Worm (Caenorhabditis elegans) whole organism, late embryonic: ENCODE measurements around the gene marc-1.

Experiments used
- C08G9.2 ChIP-seq: sonication (generic microtip); optimal IDR thresholded peaks from 2 replicates; lab custom pipeline; 2016; ENCODE audit warnings: mild to moderate bottlenecking, missing genetic modification characterization, moderate library complexity, missing compliant biosample characterization
- C38D4.7 ChIP-seq: fragments of 200-800 bp; sonication (Bioruptor generic); optimal IDR thresholded peaks from 2 replicates; lab custom pipeline; 2018; ENCODE audit warnings: mild to moderate bottlenecking, missing genetic modification characterization, moderate library complexity, missing compliant biosample characterization
- F13H6.1 ChIP-seq: sonication (generic microtip); optimal IDR thresholded peaks from 2 replicates; lab custom pipeline; 2016; ENCODE audit warnings: missing genetic modification characterization, missing compliant biosample characterization
- K02D7.2 ChIP-seq: sonication (generic microtip); optimal IDR thresholded peaks from 2 replicates; lab custom pipeline; 2017; ENCODE audit warnings: mild to moderate bottlenecking, missing genetic modification characterization, missing compliant biosample characterization
- T23F11.4 ChIP-seq: fragments of 200-800 bp; sonication (Bioruptor generic); optimal IDR thresholded peaks from 2 replicates; lab custom pipeline; 2018; ENCODE audit warnings: mild to moderate bottlenecking, missing genetic modification characterization, missing compliant biosample characterization
- Y22D7AL.16 ChIP-seq: sonication (generic microtip); optimal IDR thresholded peaks from 2 replicates; lab custom pipeline; 2016; ENCODE audit warnings: missing genetic modification characterization, missing compliant biosample characterization
- ahr-1 ChIP-seq: sonication (generic microtip); optimal IDR thresholded peaks from 2 replicates; lab custom pipeline; 2016; ENCODE audit warnings: missing genetic modification characterization, missing compliant biosample characterization
- ceh-14 ChIP-seq: sonication (generic microtip); optimal IDR thresholded peaks from 2 replicates; lab custom pipeline; 2016; ENCODE audit warnings: missing genotype, missing genetic modification characterization, missing compliant biosample characterization
- ceh-19 ChIP-seq: fragments of 200-800 bp; sonication (Bioruptor generic); optimal IDR thresholded peaks from 2 replicates; lab custom pipeline; 2018; ENCODE audit warnings: mild to moderate bottlenecking, missing genetic modification characterization, missing compliant biosample characterization
- ceh-22 ChIP-seq: sonication (generic microtip); optimal IDR thresholded peaks from 2 replicates; lab custom pipeline; 2017; ENCODE audit warnings: missing biosample characterization, missing genetic modification characterization
- ceh-24 ChIP-seq: sonication (generic microtip); optimal IDR thresholded peaks from 2 replicates; lab custom pipeline; 2016; ENCODE audit warnings: mild to moderate bottlenecking, missing genetic modification characterization, missing compliant biosample characterization
- ceh-6 ChIP-seq: fragments of 200-800 bp; sonication (Bioruptor generic); optimal IDR thresholded peaks from 2 replicates; lab custom pipeline; 2018; ENCODE audit warnings: mild to moderate bottlenecking, missing genetic modification characterization, missing compliant biosample characterization
- ceh-9 ChIP-seq: sonication (generic microtip); optimal IDR thresholded peaks from 2 replicates; lab custom pipeline; 2016; ENCODE audit warnings: mild to moderate bottlenecking, missing genetic modification characterization, inconsistent platforms, missing compliant biosample characterization
- che-1 ChIP-seq: sonication (generic microtip); optimal IDR thresholded peaks from 2 replicates; lab custom pipeline; 2016; ENCODE audit warnings: mild to moderate bottlenecking, missing genetic modification characterization, missing compliant biosample characterization
- dmd-4 ChIP-seq: sonication (generic microtip); optimal IDR thresholded peaks from 2 replicates; lab custom pipeline; 2016; ENCODE audit warnings: borderline replicate concordance, missing genetic modification characterization, missing compliant biosample characterization
- dve-1 ChIP-seq: sonication (generic microtip); optimal IDR thresholded peaks from 2 replicates; lab custom pipeline; 2017; ENCODE audit warnings: antibody characterized with exemption, mild to moderate bottlenecking, missing genetic modification characterization, missing compliant biosample characterization
- elt-2 ChIP-seq: sonication (generic microtip); optimal IDR thresholded peaks from 2 replicates; lab custom pipeline; 2016; ENCODE audit warnings: missing genetic modification reagents, missing genetic modification characterization, missing compliant biosample characterization
- elt-4 ChIP-seq: sonication (generic microtip); optimal IDR thresholded peaks from 2 replicates; lab custom pipeline; 2016; ENCODE audit warnings: missing genetic modification characterization, missing compliant biosample characterization
- ets-4 ChIP-seq: sonication (generic microtip); optimal IDR thresholded peaks from 2 replicates; lab custom pipeline; 2016; ENCODE audit warnings: missing genetic modification characterization, missing compliant biosample characterization
- hlh-15 ChIP-seq: sonication (generic microtip); optimal IDR thresholded peaks from 2 replicates; lab custom pipeline; 2016; ENCODE audit warnings: missing genetic modification characterization, missing compliant biosample characterization
- hlh-30 ChIP-seq: sonication (generic microtip); optimal IDR thresholded peaks from 2 replicates; lab custom pipeline; 2017; ENCODE audit warnings: antibody characterized with exemption, missing genetic modification characterization, missing compliant biosample characterization; ENCODE audit not compliant: insufficient read depth
- hlh-6 ChIP-seq: sonication (generic microtip); optimal IDR thresholded peaks from 2 replicates; lab custom pipeline; 2016; ENCODE audit warnings: missing genotype, missing genetic modification characterization, missing compliant biosample characterization
- hlh-8 ChIP-seq: sonication (generic microtip); optimal IDR thresholded peaks from 2 replicates; lab custom pipeline; 2016; ENCODE audit warnings: missing genotype, missing genetic modification characterization, missing compliant biosample characterization
- lin-11 ChIP-seq: fragments of 200-800 bp; sonication (Bioruptor generic); optimal IDR thresholded peaks from 2 replicates; lab custom pipeline; 2018; ENCODE audit warnings: mild to moderate bottlenecking, missing genetic modification characterization, missing compliant biosample characterization
- nfya-1 ChIP-seq: sonication (generic microtip); optimal IDR thresholded peaks from 2 replicates; lab custom pipeline; 2017; ENCODE audit warnings: missing genetic modification characterization, mild to moderate bottlenecking, missing compliant biosample characterization, antibody characterized with exemption, moderate library complexity
- nhr-232 ChIP-seq: sonication (generic microtip); optimal IDR thresholded peaks from 2 replicates; lab custom pipeline; 2016; ENCODE audit warnings: missing genetic modification characterization, missing compliant biosample characterization
- npax-4 ChIP-seq: sonication (generic microtip); optimal IDR thresholded peaks from 2 replicates; lab custom pipeline; 2016; ENCODE audit warnings: missing genetic modification characterization, missing compliant biosample characterization
- pqm-1 ChIP-seq: sonication (generic microtip); optimal IDR thresholded peaks from 2 replicates; lab custom pipeline; 2016; ENCODE audit warnings: missing genetic modification characterization, missing compliant biosample characterization
- ref-2 ChIP-seq: sonication (generic microtip); optimal IDR thresholded peaks from 2 replicates; lab custom pipeline; 2016; ENCODE audit warnings: missing genetic modification characterization, missing compliant biosample characterization
- rnt-1 ChIP-seq: sonication (generic microtip); optimal IDR thresholded peaks from 2 replicates; lab custom pipeline; 2016; ENCODE audit warnings: missing genetic modification characterization, missing compliant biosample characterization
- sdc-2 ChIP-seq: sonication (generic microtip); optimal IDR thresholded peaks from 2 replicates; lab custom pipeline; 2016; ENCODE audit warnings: missing genotype, missing genetic modification characterization, missing compliant biosample characterization
- sox-2 ChIP-seq: fragments of 200-800 bp; sonication (Bioruptor generic); IDR thresholded peaks from 2 replicates; pipeline ENCODE4 v1.3.6; 2022; ENCODE audit warnings: missing genetic modification reagents, missing genetic modification characterization, missing compliant biosample characterization
- tbx-2 ChIP-seq: sonication (generic microtip); optimal IDR thresholded peaks from 2 replicates; lab custom pipeline; 2016; ENCODE audit warnings: missing genetic modification characterization, missing compliant biosample characterization
- tbx-7 ChIP-seq: sonication (generic microtip); optimal IDR thresholded peaks from 2 replicates; lab custom pipeline; 2016; ENCODE audit warnings: missing genotype, missing genetic modification characterization, missing compliant biosample characterization
- unc-55 ChIP-seq: sonication (generic microtip); optimal IDR thresholded peaks from 2 replicates; lab custom pipeline; 2017; ENCODE audit warnings: missing biosample characterization, missing genetic modification reagents, missing genetic modification characterization
- zip-5 ChIP-seq: sonication (generic microtip); optimal IDR thresholded peaks from 2 replicates; lab custom pipeline; 2016; ENCODE audit warnings: missing genetic modification characterization, missing compliant biosample characterization

marc-1 gene

DNA sequence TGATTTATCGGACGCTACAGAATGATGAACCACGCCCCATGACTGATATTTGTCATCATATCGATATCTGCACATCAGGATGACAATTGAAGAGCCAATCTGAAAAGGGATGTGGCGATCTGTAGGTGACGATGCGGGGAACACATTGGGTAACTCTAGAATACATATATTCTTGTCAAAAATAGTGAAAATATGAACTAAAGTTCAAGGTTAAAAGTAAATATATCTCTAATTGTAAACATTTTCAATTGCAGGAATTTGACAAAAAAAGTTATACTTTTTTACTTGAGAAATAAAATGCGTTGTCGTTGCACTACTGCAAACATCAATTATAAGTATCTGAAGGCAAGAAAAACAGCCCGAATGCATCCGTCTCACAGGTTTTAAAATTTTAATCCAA is 13.4 kb downstream of the marc-1 start, which contains the start of gene F58E6.6:
F58E6.6 (minus strand) TSS at position 101 of the 400 bp plus-strand sequence.
- TF ChIP-seq dve-1 (tag; lab: Kevin White, UChicago), result no peak
- no peak for TF ChIP-seq lin-11 (tag; lab: Kevin White, UChicago)
- no peak for TF ChIP-seq ceh-19 (GFP tag; lab: Kevin White, UChicago)
- TF ChIP-seq ref-2 (tag; lab: Kevin White, UChicago), result no peak
- no peak for TF ChIP-seq pqm-1
- no peak for TF ChIP-seq dmd-4 (tag; lab: Kevin White, UChicago)
- TF ChIP-seq zip-5 (tag; lab: Kevin White, UChicago), result no peak
- TF ChIP-seq Y22D7AL.16 (tag; lab: Kevin White, UChicago), result no peak
- TF ChIP-seq elt-4 (tag; lab: Kevin White, UChicago), result no peak
- TF ChIP-seq hlh-6, result no peak
- no peak for TF ChIP-seq ceh-14 (tag; lab: Kevin White, UChicago)
- TF ChIP-seq ets-4 (tag; lab: Kevin White, UChicago), result no peak
- TF ChIP-seq K02D7.2 (tag; lab: Kevin White, UChicago), result no peak
- TF ChIP-seq sdc-2 (tag; lab: Kevin White, UChicago), result no peak
- TF ChIP-seq C08G9.2, result no peak
- TF ChIP-seq tbx-7 (tag; lab: Kevin White, UChicago), result no peak

DNA sequence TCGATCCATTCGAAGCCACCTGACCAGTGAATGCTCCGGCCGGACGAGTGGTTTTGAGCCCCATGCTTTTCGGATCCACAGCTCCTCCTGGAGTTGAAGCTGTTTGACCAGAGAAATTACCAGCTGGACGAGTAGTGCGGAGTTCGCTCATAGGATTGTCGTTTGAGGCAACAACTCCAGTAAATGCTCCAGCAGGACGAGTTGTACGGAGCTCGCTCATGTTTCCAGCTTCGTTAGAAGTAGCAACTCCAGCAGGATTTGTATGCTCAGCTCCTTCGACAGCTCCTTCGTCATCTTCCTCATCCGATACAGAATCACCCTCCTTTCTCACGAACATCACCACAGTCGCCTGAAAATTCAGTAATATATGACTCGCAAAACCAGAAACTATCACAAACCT is 14.1 kb downstream of the marc-1 start:
- TF ChIP-seq hlh-15 (tag; lab: Kevin White, UChicago) (no peak), ceh-14 (tag; lab: Kevin White, UChicago) (no peak), elt-2 (tag; lab: Kevin White, UChicago) (no peak), pqm-1 (no peak), ceh-6 (no peak)

DNA sequence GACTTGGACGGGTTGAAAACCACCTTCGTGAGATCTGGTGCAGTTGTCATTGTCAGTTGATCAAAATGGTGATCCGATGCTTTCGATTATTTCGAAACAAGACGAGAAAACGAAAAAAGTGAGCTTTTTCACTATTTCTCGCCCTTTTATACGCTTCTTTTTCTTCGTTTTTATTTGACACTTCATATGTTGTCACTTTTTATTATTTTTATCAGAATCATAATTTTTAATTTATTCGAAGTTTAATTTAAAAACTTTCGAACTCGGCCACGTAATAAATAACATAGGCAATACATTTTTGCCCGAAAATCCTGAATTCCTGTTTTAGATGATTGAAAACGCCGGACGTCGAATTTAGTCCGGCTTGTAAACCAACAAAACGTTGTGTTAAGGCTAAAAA is 15.0 kb downstream of the marc-1 start, which contains the start of gene F58E6.5:
F58E6.5 (minus strand) TSS at position 101 of the 400 bp plus-strand sequence.
- TF ChIP-seq che-1 (tag; lab: Kevin White, UChicago) (no peak), tbx-2 (tag; lab: Kevin White, UChicago) (no peak), unc-55 (GFP tag; lab: Kevin White, UChicago) (no peak), ahr-1 (no peak), dmd-4 (tag; lab: Kevin White, UChicago) (no peak), npax-4 (tag; lab: Kevin White, UChicago) (no peak), C38D4.7 (GFP tag; lab: Kevin White, UChicago) (no peak), F13H6.1 (tag; lab: Kevin White, UChicago) (no peak), ceh-19 (GFP tag; lab: Kevin White, UChicago) (no peak), ceh-6 (no peak), ceh-24 (tag; lab: Kevin White, UChicago) (no peak), hlh-8 (tag; lab: Kevin White, UChicago) (no peak), T23F11.4 (no peak), elt-4 (tag; lab: Kevin White, UChicago) (no peak), hlh-30 (tag; lab: Kevin White, UChicago) (no peak)

DNA sequence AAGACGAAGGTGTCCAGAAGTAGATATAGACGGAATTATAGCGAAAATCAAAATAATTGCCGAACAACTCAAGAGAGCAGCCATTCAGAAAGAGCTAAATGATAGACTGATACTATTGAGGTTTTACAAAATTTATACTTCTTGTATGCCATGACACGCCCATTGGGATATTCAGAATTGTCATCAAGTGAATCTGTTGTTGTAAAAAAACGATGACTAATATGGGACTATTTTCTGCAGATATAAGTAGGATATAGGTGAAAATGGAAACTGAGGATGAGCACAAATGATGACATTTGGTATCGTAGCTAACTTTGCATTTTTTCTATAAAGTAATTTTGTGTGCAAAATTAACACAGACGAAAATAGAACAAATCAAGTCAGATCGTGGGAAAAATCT is 16.2 kb downstream of the marc-1 start, which contains the start of gene F58E6.8:
F58E6.8 (minus strand) TSS at position 101 of the 400 bp plus-strand sequence.
- no peak for TF ChIP-seq ceh-9
- no peak for TF ChIP-seq pqm-1
- TF ChIP-seq ceh-24 (tag; lab: Kevin White, UChicago), result no peak
- no peak for TF ChIP-seq rnt-1 (tag; lab: Kevin White, UChicago)
- no peak for TF ChIP-seq sox-2
- TF ChIP-seq nfya-1, result no peak
- no peak for TF ChIP-seq ceh-14 (tag; lab: Kevin White, UChicago)
- no peak for TF ChIP-seq ets-4 (tag; lab: Kevin White, UChicago)
- TF ChIP-seq nhr-232 (tag; lab: Kevin White, UChicago), result no peak
- TF ChIP-seq ceh-22 (tag; lab: Kevin White, UChicago), result no peak
- TF ChIP-seq tbx-2 (tag; lab: Kevin White, UChicago), result no peak
- TF ChIP-seq, all 69 proteins: peak for 0
